Fruit fly (Drosophila melanogaster): ENCODE data around the gene mthl2.

mthl2 gene

DNA sequence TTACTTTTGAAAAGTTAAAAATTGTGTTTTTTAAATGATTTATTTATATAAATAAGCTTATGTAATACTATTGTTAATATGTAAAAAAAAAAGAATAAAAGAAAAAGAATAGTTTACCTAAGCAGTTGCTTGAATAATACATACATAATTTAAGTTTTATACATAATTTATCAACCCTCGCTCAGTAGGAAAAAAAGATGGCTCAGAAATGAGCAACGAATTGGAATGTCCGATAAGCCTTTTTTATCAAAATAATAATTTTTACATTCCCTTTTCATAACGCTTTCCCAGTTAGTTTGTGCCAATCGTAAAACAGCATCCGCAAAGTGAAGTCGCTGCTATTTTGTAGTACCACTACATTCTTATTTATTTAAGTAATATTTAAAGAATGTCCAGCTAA, at the start of gene mthl2:
TSS of gene mthl2 (plus strand) at position 301 of the 400 bp plus-strand sequence.
- no peak for TF ChIP-seq insv (optimal IDR thresholded peaks at IDR 0.05)
- TF ChIP-seq Sin3A (optimal IDR thresholded peaks at IDR 0.05) = no peak
- no peak for TF ChIP-seq ttk (optimal IDR thresholded peaks at IDR 0.05)
- no peak for TF ChIP-seq psq (optimal IDR thresholded peaks at IDR 0.05)
- TF ChIP-seq h (optimal IDR thresholded peaks at IDR 0.05) = no peak
- no peak for TF ChIP-seq Myc (optimal IDR thresholded peaks at IDR 0.05)

DNA sequence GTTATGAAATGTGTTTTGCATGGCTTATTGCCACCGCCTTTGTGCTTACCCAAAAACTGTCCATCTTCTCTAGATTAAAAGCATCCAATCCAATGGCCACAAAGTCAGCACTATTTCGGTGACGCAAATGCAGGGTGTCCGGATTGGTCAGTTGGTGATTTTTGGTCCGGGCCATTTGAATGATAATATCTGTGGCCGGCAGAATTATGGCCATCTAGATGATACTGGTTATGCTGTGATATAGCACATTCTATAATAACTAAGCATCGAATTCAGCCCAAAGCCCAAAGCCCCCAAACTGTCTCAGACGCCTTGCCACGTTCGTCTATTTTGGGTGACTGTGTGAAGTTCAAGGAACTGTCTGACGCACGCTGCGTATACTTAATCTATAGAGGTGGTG, 48.4 kb upstream of the mthl2 start:
- TF ChIP-seq insv (optimal IDR thresholded peaks at IDR 0.05) (no peak), ttk (optimal IDR thresholded peaks at IDR 0.05) (no peak), Sin3A (optimal IDR thresholded peaks at IDR 0.05) (no peak), Myc (optimal IDR thresholded peaks at IDR 0.05) (no peak), h (optimal IDR thresholded peaks at IDR 0.05) (no peak)

DNA sequence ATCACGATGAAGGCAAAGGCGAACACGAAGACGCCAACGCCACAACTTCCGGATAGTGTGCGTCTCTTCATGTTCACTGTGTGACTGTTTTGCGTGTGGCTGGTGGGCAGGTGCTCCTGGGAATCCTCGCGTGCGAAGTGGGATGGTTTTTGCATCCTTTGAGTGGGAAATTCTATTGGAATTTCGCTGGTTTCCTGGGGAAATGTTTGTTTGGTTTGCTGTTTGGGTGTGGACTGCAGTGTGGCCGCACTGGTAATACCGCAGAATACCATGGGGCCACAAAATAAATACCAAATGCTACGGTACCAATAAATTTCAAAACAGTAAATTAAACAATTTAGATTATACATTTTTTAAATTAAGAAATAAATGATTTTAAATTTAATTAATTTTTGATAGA, 43.2 kb upstream of the mthl2 start, which contains the start of gene sinu:
TSS of gene sinu (minus strand) at position 258 of the 400 bp plus-strand sequence.
- no peak for TF ChIP-seq ttk (optimal IDR thresholded peaks at IDR 0.05)
- TF ChIP-seq insv (optimal IDR thresholded peaks at IDR 0.05) = no peak
- no peak for TF ChIP-seq psq (optimal IDR thresholded peaks at IDR 0.05)
- TF ChIP-seq Sin3A (optimal IDR thresholded peaks at IDR 0.05) = no peak
- TF ChIP-seq Myc (optimal IDR thresholded peaks at IDR 0.05) = no peak
- no peak for TF ChIP-seq h (optimal IDR thresholded peaks at IDR 0.05)

DNA sequence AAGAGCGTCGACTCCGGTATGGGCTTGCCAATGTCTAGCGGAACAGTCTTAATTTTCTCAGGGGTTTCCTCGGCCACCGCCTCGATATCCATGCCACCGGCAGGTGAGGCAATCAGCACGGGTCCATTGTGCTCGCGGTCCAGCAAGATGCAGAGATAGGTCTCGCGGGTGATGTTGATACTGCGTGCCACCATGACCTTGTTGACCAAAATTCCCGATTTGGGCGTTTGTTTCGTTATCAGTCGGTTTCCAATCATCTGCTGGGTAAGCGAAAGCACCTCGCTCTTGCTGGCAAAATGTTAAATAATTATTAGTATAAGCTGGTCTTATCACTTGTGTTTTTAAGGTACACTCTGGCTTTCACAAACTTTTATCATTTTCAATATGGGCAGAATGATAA, 42.0 kb upstream of the mthl2 start:
- TF ChIP-seq insv (optimal IDR thresholded peaks at IDR 0.05) (no peak), h (optimal IDR thresholded peaks at IDR 0.05) (no peak), Myc (optimal IDR thresholded peaks at IDR 0.05) (no peak), psq (optimal IDR thresholded peaks at IDR 0.05) (no peak)

DNA sequence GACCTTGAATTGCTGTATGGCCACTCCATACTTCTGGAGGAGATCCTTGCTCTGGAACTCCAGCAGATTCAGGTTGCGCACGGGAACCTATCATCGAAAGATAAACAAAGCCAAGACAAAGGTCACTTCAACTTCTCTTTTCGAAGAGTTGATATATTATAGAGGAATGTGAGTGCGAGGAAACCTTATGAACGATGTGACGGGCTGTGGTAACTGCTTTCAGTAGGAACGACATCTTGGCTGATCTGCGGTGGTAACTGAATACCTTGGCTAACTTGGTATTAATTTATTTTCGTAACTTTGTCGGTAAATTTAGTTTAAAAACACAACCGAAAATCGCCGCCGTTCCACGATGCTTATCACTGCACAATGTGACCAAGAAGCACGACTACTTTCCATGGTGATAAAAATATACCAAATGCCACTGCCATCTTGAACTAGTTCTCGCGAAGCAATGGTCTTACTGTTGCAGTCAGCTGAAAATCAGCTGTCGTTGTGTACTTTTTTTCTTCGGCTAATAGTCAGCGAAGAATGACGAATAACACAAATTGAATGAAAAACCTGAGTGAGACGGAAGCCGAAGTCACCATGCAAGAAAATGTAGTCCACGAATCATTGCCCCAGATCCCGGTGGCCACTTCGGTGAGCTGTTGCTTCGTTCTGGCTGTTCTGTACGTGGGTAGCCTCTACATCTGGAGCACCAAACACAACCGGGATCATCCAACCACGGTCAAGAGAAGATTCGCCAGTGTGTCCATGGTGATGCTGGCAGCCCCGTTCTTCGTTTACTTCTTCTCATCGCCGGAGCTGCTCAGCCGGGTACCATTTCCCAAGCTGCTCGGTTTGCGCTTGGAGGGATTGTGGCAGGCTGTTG, 41.0 kb upstream of the mthl2 start, which contains the start of the genes ScsbetaG and Sras:
TSS of gene ScsbetaG (minus strand) at position 383 of the 874 bp plus-strand sequence.
TSS of gene Sras (plus strand) at position 466 of the 874 bp plus-strand sequence.
- TF ChIP-seq ttk (optimal IDR thresholded peaks at IDR 0.05) (no peak), psq (optimal IDR thresholded peaks at IDR 0.05) (no peak), Myc (optimal IDR thresholded peaks at IDR 0.05) (no peak), Sin3A (optimal IDR thresholded peaks at IDR 0.05) (no peak), h (optimal IDR thresholded peaks at IDR 0.05) (no peak), insv (optimal IDR thresholded peaks at IDR 0.05) (no peak)

DNA sequence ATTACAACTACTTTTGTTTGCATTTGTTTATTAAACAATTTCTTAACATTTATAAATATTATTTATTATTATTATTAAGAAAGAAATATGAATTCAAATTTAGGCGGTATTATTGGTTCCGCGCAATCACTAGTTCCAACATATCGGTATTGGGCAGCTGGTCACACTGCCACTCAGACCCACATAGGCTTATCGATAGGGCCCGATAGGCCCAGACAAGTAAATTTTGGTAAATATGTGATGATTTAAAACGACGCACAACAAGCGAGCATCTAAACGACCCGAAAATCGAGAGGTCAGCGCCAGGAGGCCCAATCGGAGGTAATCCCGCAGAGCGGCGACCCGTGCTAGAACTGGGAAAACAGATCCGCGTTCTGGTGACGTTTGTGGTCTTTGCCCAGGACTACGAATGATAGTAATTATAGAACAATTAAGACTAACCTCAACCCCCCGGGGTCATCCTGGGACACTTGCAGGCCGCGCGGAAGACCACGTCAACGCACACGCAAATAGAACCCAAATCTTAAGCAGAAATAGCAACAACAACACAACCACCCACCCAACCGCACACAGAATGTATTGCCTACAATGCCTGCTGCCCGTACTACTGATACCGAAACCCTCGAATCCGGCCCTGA, 39.4 kb upstream of the mthl2 start, which contains the start of gene bc10:
TSS of gene bc10 (plus strand) at position 181 of the 638 bp plus-strand sequence.
- no peak for TF ChIP-seq Sin3A (optimal IDR thresholded peaks at IDR 0.05)
- TF ChIP-seq psq (optimal IDR thresholded peaks at IDR 0.05) = no peak
- no peak for TF ChIP-seq ttk (optimal IDR thresholded peaks at IDR 0.05)
- TF ChIP-seq h (optimal IDR thresholded peaks at IDR 0.05) = no peak
- no peak for TF ChIP-seq Myc (optimal IDR thresholded peaks at IDR 0.05)
- no peak for TF ChIP-seq insv (optimal IDR thresholded peaks at IDR 0.05)

DNA sequence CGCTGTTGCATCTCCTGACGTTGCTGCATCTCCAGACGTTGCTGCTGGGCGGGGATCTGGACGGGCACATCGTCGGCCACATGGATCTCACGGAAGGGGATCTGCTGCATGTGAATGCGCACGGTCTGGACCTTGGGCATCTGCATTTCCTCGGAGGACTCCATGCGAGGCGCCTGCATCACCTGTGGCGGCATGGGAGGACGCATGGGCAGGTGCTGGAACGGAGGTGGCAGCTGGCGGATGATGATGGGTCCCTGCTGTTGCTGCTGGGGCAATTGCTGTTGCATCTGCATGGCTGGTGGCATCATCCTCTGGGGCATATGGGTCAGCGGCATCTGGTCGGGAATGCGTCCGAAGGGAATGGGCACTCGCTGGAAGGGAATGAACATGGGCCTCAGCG, 36.2 kb upstream of the mthl2 start:
- TF ChIP-seq h (optimal IDR thresholded peaks at IDR 0.05) (no peak), Sin3A (optimal IDR thresholded peaks at IDR 0.05) (no peak), Myc (optimal IDR thresholded peaks at IDR 0.05) (no peak), ttk (optimal IDR thresholded peaks at IDR 0.05) (no peak), psq (optimal IDR thresholded peaks at IDR 0.05) (no peak), insv (optimal IDR thresholded peaks at IDR 0.05) (no peak)

DNA sequence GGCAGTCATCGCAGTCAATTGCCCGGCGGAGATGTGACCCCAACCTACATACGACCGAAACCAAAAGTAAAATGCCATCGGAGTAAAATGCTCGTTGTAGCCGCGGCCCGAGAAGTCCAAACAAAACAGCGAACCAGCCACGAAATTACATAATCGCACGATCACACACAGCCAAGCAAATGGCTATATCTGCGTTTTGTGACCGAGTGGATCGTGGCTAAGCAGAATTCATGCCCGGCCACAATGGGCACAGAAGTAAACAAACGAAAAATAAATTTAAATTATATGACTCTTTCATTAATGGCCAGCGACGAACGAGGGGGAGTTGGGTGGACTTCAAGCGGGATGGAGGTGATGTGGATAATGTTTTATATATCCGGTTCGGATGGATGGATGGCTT, 34.9 kb upstream of the mthl2 start:
- no peak for TF ChIP-seq insv (optimal IDR thresholded peaks at IDR 0.05)
- TF ChIP-seq Myc (optimal IDR thresholded peaks at IDR 0.05) = no peak
- no peak for TF ChIP-seq ttk (optimal IDR thresholded peaks at IDR 0.05)
- TF ChIP-seq psq (optimal IDR thresholded peaks at IDR 0.05) = no peak
- TF ChIP-seq h (optimal IDR thresholded peaks at IDR 0.05) = no peak
- no peak for TF ChIP-seq Sin3A (optimal IDR thresholded peaks at IDR 0.05)

DNA sequence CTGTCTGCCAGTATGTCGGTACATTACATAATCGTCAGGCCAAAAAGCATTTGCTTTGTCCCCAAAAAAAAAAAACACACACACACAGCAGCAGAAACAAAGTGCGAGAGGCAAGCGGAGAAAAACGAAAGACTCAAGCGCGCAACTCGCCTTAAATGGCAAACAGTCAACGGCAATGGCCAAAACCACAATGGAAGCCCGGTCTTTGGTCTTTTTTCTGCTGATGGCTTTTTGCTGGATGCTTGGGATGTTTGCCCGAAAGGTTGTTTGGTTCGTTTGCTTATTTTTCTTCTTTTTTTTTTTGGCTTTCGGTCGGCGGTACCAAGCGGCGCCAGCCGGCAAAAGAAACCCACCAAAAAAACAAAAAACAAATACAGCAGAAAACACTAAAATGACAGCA, 33.5 kb upstream of the mthl2 start:
- TF ChIP-seq insv (optimal IDR thresholded peaks at IDR 0.05) (no peak), Myc (optimal IDR thresholded peaks at IDR 0.05) (no peak), ttk (optimal IDR thresholded peaks at IDR 0.05) (no peak), psq (optimal IDR thresholded peaks at IDR 0.05) (no peak), Sin3A (optimal IDR thresholded peaks at IDR 0.05) (no peak), h (optimal IDR thresholded peaks at IDR 0.05) (no peak)

DNA sequence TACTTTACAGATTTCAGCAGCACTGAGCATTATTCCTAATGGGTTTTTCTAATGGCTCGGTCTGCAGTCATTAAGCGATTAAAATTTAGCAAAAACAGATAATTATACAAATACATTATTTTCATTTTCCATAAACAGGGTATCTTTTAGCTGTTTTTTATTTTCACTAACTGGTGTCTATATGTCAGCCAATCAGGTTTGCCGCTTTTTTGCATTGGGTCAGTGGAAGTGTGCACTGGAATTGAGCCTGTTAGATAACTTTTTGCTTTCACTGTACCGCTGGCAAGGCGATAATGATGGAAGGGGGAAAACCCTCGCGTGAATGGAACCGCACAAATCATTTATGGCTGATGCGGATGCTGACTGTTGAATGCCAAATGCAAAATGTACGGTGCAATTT, 29.1 kb upstream of the mthl2 start:
- TF ChIP-seq ttk (optimal IDR thresholded peaks at IDR 0.05) = no peak
- TF ChIP-seq Myc (optimal IDR thresholded peaks at IDR 0.05) = no peak
- no peak for TF ChIP-seq h (optimal IDR thresholded peaks at IDR 0.05)
- TF ChIP-seq psq (optimal IDR thresholded peaks at IDR 0.05) = no peak
- TF ChIP-seq insv (optimal IDR thresholded peaks at IDR 0.05) = no peak
- no peak for TF ChIP-seq Sin3A (optimal IDR thresholded peaks at IDR 0.05)

DNA sequence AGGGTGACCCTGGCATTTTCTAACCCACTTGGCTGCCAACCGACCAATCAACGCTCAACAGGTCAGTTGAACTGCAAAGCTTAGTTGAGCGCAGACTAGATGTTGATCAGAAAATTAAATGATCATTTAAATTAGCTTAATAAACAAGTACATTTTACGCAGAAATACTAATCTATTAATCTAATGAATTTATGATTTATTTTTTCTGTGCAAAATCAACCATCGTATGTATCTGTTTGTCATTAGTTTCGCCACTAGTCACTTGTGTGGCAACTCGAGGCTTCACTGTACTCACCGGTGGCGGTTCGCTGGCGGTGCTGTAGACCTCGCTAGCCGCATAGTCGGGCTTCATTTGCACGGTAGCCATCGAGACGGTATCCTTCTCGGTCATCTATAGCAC, 28.0 kb upstream of the mthl2 start:
- TF ChIP-seq ttk (optimal IDR thresholded peaks at IDR 0.05) (no peak), insv (optimal IDR thresholded peaks at IDR 0.05) (no peak), h (optimal IDR thresholded peaks at IDR 0.05) (no peak), Myc (optimal IDR thresholded peaks at IDR 0.05) (no peak), psq (optimal IDR thresholded peaks at IDR 0.05) (no peak), Sin3A (optimal IDR thresholded peaks at IDR 0.05) (no peak)

Measured in Kc167 (cell line).